Fruit fly (Drosophila melanogaster): ENCODE results near the gene CG43155.
A peak's percentile ranks its signal among the peaks of the same experiment; 100 is the strongest.

Gene CG43155

dm6 chrX:11494731-11495277 is 35.2 kb downstream of the CG43155 start (continued):
- TF ChIP-seq ro (GFP tag; IDR thresholded peaks at IDR 0.05): peak; percentile 13; the same call in 1 of the 2 replicates
- peak; percentile 75 for TF ChIP-seq Spps (tag; optimal IDR thresholded peaks at IDR 0.05)
- peak; percentile 26 for TF ChIP-seq CG5180 (GFP tag; optimal IDR thresholded peaks at IDR 0.05)
- TF ChIP-seq Ets65A (GFP tag): peak; percentile 92
- TF ChIP-seq CG9437 (GFP tag; optimal IDR thresholded peaks at IDR 0.05): peak; percentile 38
- peak; percentile 79 for TF ChIP-seq CG2678 (tag; optimal IDR thresholded peaks at IDR 0.05)
- TF ChIP-seq CG1647 (GFP tag; optimal IDR thresholded peaks at IDR 0.05): peak; percentile 27
- TF ChIP-seq sob (GFP tag; IDR thresholded peaks at IDR 0.05): peak; percentile 37; the same call in 1 of the 2 replicates
- peak; percentile 80 for TF ChIP-seq CG2202 (tag; optimal IDR thresholded peaks at IDR 0.05)
- no peak for TF ChIP-seq CG6765 (GFP tag; optimal IDR thresholded peaks at IDR 0.05)
- TF ChIP-seq so (GFP tag; IDR thresholded peaks at IDR 0.05): peak; percentile 8; the same call in 1 of the 3 replicates
- no peak for TF ChIP-seq CG17912 (GFP tag; optimal IDR thresholded peaks at IDR 0.05)
- peak; percentile 73 for TF ChIP-seq CG12219 (GFP tag; optimal IDR thresholded peaks at IDR 0.05)
- TF ChIP-seq danr (GFP tag; IDR thresholded peaks at IDR 0.05): no peak
- no peak for TF ChIP-seq Nf-YA (GFP tag; IDR thresholded peaks at IDR 0.05)
- TF ChIP-seq CG17385 (GFP tag; optimal IDR thresholded peaks at IDR 0.05): peak; percentile 89
- no peak for TF ChIP-seq CG34376 (GFP tag; optimal IDR thresholded peaks at IDR 0.05)
- peak; percentile 98 for TF ChIP-seq sens (GFP tag)
- TF ChIP-seq toy (GFP tag; IDR thresholded peaks at IDR 0.05): no peak
- TF ChIP-seq CG11695 (GFP tag; IDR thresholded peaks at IDR 0.05): 0 out of 3 replicates have a peak, but pooled peaks have one; percentile 48
- peak; percentile 87 for TF ChIP-seq Med (GFP tag)
- TF ChIP-seq tup (GFP tag; optimal IDR thresholded peaks at IDR 0.05): no peak
- TF ChIP-seq wek (GFP tag; optimal IDR thresholded peaks at IDR 0.05): no peak
- TF ChIP-seq hb (GFP tag; IDR thresholded peaks at IDR 0.05; ENCODE audit: partially characterized antibody): no peak
- no peak for TF ChIP-seq Sin3A (optimal IDR thresholded peaks at IDR 0.05)
- peak; percentile 75 for TF ChIP-seq chn (GFP tag; optimal IDR thresholded peaks at IDR 0.05)
- TF ChIP-seq gsb-n (tag; optimal IDR thresholded peaks at IDR 0.05): peak; percentile 82
- TF ChIP-seq Oaz (GFP tag; IDR thresholded peaks at IDR 0.05): no peak
- TF ChIP-seq zen (tag; optimal IDR thresholded peaks at IDR 0.05): peak; percentile 76
- TF ChIP-seq CG3847 (GFP tag; IDR thresholded peaks at IDR 0.05): no peak
- no peak for TF ChIP-seq ftz-f1 (GFP tag; optimal IDR thresholded peaks at IDR 0.05)
- TF ChIP-seq CG32532 (GFP tag; IDR thresholded peaks at IDR 0.05): no peak
- TF ChIP-seq CG18476 (GFP tag; optimal IDR thresholded peaks at IDR 0.05): peak; percentile 45
- peak; percentile 77 for TF ChIP-seq dmrt99B (tag; optimal IDR thresholded peaks at IDR 0.05)
- TF ChIP-seq CG1603 (tag; optimal IDR thresholded peaks at IDR 0.05): peak; percentile 86
- peak; percentile 54; the same call in 1 of the 3 replicates for TF ChIP-seq gce (GFP tag; IDR thresholded peaks at IDR 0.05)
- no peak for TF ChIP-seq bbx (GFP tag; IDR thresholded peaks at IDR 0.05; ENCODE audit: partially characterized antibody)
- peak; percentile 62 for TF ChIP-seq lab (GFP tag; optimal IDR thresholded peaks at IDR 0.05)
- TF ChIP-seq Ravus (GFP tag; IDR thresholded peaks at IDR 0.05): no peak
- peak; percentile 71 for TF ChIP-seq PHDP (tag; optimal IDR thresholded peaks at IDR 0.05)
- peak in 1 of 3 experiments; percentile 78 for TF ChIP-seq Stat92E (GFP tag; optimal IDR thresholded peaks at IDR 0.05)
- TF ChIP-seq psq (GFP tag; optimal IDR thresholded peaks at IDR 0.05): peak; percentile 40
- TF ChIP-seq D (optimal IDR thresholded peaks at IDR 0.05): no peak
- peak; percentile 88 for TF ChIP-seq D (GFP tag; optimal IDR thresholded peaks at IDR 0.05)
- TF ChIP-seq zen2 (GFP tag; IDR thresholded peaks at IDR 0.05; ENCODE audit: partially characterized antibody): no peak
- TF ChIP-seq crp (GFP tag; optimal IDR thresholded peaks at IDR 0.05): peak in 1 of 2 experiments; percentile 40
- TF ChIP-seq repo (GFP tag; optimal IDR thresholded peaks at IDR 0.05): peak; percentile 54
- TF ChIP-seq fd96Cb (tag; optimal IDR thresholded peaks at IDR 0.05): peak; percentile 85
- peak; percentile 58 for TF ChIP-seq Lhr (GFP tag; optimal IDR thresholded peaks at IDR 0.05)
- peak; percentile 67 for TF ChIP-seq Camta (GFP tag; optimal IDR thresholded peaks at IDR 0.05)
